Worm (Caenorhabditis elegans): Measurements from ENCODE around the gene T28A11.19.

T28A11.19 gene

DNA sequence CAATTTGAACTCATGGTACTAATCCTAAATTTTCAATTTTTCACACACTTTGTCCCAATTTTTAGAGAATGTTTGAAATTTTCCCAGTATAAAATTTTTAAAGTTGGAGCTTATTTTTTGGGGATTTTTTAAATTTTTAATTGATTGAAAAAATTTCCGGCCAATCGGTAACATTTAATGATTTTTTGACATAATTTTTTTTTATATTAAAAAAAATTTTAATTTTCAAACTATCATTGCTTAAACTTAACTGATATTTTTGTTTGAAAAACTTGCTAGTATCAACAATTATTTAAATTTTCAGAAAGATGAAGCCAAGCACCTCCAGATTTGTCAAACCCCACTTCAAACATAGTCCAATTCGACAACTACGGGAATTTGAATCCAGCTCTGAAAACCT lies 12.0 kb downstream of the T28A11.19 start, which contains the start of gene T28A11.22:
TSS of gene T28A11.22 (plus strand) at position 301 of the 400 bp plus-strand sequence.
- TF ChIP-seq tbx-2 (tag; optimal IDR thresholded peaks at IDR 0.05) (no peak), ets-5 (GFP tag; IDR thresholded peaks at IDR 0.05) (no peak), lin-15B (tag; optimal IDR thresholded peaks at IDR 0.05) (no peak), Y116A8C.19 (tag; optimal IDR thresholded peaks at IDR 0.05; ENCODE audit: borderline replicate concordance) (no peak), hpl-2 (GFP tag; optimal IDR thresholded peaks at IDR 0.05) (no peak)

DNA sequence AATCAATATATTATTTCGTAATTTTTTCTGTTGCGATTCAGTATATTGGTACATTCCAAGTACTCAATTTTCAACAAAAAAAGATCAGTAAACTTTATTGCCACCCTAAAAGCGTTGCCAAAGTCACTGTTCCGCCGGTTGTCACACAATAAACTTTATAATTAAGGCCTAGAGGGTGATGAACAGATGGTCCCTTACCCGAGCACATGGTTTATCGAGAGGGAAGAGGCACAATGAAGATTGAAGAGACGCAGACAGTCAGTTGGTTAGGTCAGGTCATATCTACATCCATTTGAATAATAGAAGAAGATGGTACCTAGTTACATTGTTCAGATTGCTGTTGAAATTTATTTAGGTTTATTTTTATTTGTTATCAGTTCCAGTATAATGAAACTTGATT lies 12.5 kb downstream of the T28A11.19 start:
- no peak for TF ChIP-seq Y116A8C.19 (tag; optimal IDR thresholded peaks at IDR 0.05; ENCODE audit: borderline replicate concordance)
- TF ChIP-seq tbx-2 (tag; optimal IDR thresholded peaks at IDR 0.05) = no peak
- TF ChIP-seq ztf-11 (tag; optimal IDR thresholded peaks at IDR 0.05) = no peak
- no peak for TF ChIP-seq nhr-90 (tag; optimal IDR thresholded peaks at IDR 0.05; ENCODE audit: poor library complexity)
- TF ChIP-seq fos-1 (tag; optimal IDR thresholded peaks at IDR 0.05) = no peak
- no peak for TF ChIP-seq lsy-2 (tag; optimal IDR thresholded peaks at IDR 0.05)
- TF ChIP-seq zip-4 (GFP tag; optimal IDR thresholded peaks at IDR 0.05) = no peak
- TF ChIP-seq lin-14 (GFP tag; optimal IDR thresholded peaks at IDR 0.05) = no peak
- no peak for TF ChIP-seq egl-27 (tag; optimal IDR thresholded peaks at IDR 0.05)
- no peak for TF ChIP-seq aly-2 (tag; optimal IDR thresholded peaks at IDR 0.05)
- no peak for TF ChIP-seq pag-3 (tag; optimal IDR thresholded peaks at IDR 0.05; ENCODE audit: borderline replicate concordance, insufficient read depth)
- no peak for TF ChIP-seq fkh-8 (tag; optimal IDR thresholded peaks at IDR 0.05)

DNA sequence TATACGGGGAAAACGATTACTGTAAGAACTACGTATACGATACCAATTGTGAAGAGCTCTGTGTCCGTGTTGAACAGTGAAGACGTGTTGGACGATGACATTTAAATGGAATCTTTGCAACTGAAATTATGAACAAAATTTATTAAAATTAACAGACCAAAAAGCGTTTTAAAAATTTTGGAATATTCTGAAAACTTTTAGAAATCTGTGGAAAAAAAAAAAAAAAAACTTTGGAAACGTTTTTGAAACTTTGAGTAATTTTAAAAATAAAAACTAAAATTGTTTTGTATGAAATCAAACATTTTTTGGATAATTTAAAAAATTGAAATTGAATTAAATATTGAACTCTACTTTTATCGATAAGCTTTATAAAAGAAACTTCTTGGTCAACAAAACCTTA lies 13.3 kb downstream of the T28A11.19 start, which contains the start of gene srt-63:
TSS of gene srt-63 (minus strand) at position 101 of the 400 bp plus-strand sequence.
- no peak for TF ChIP-seq nhr-28 (tag; optimal IDR thresholded peaks at IDR 0.05)
- no peak for TF ChIP-seq pag-3 (tag; optimal IDR thresholded peaks at IDR 0.05; ENCODE audit: borderline replicate concordance, insufficient read depth)
- TF ChIP-seq lir-3 (tag; optimal IDR thresholded peaks at IDR 0.05; ENCODE audit: poor library complexity) = no peak
- no peak for TF ChIP-seq nhr-90 (tag; optimal IDR thresholded peaks at IDR 0.05; ENCODE audit: poor library complexity)
- no peak for TF ChIP-seq hlh-17 (GFP tag; optimal IDR thresholded peaks at IDR 0.05; ENCODE audit: borderline replicate concordance)
- TF ChIP-seq mdl-1 (tag; optimal IDR thresholded peaks at IDR 0.05) = no peak
- TF ChIP-seq pax-3 (tag; optimal IDR thresholded peaks at IDR 0.05) = no peak
- TF ChIP-seq elt-3 (tag; optimal IDR thresholded peaks at IDR 0.05) = no peak
- no peak for TF ChIP-seq fkh-8 (tag; optimal IDR thresholded peaks at IDR 0.05)
- TF ChIP-seq nhr-11 (tag; optimal IDR thresholded peaks at IDR 0.05) = no peak
- TF ChIP-seq aly-2 (tag; optimal IDR thresholded peaks at IDR 0.05) = no peak
- TF ChIP-seq swsn-7 (tag; optimal IDR thresholded peaks at IDR 0.05) = no peak
- TF ChIP-seq nhr-77 (tag; optimal IDR thresholded peaks at IDR 0.05) = no peak
- no peak for TF ChIP-seq irx-1 (tag; optimal IDR thresholded peaks at IDR 0.05)
- no peak for TF ChIP-seq ama-1 (optimal IDR thresholded peaks at IDR 0.05)
- TF ChIP-seq ceh-82 (tag; optimal IDR thresholded peaks at IDR 0.05) = no peak
- no peak for TF ChIP-seq lin-13 (GFP tag; optimal IDR thresholded peaks at IDR 0.05)
- TF ChIP-seq Y116A8C.19 (tag; optimal IDR thresholded peaks at IDR 0.05; ENCODE audit: borderline replicate concordance) = no peak
- TF ChIP-seq vab-15 (tag; optimal IDR thresholded peaks at IDR 0.05) = no peak
- no peak for TF ChIP-seq ztf-4 (tag; optimal IDR thresholded peaks at IDR 0.05)

DNA sequence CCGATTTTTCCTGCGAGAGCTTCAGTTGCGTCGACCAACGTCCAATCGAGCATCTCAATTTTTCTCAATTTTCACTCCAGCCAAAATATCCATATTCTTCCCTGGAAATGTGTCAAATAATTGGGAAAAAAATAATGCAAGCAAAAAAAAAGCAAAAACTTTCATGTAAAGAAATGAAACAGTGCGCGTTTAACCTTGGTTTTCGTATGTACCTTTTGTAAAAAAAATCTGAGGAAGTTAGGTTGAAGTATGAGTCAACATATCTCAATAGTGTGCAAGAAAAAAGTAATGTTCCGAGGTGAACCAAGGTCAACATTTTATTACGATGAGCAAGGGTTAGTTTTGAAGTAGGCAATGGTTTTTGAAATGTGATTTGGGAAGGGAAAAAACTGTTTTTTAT lies 19.2 kb downstream of the T28A11.19 start, which contains the start of gene T28A11.13:
TSS of gene T28A11.13 (minus strand) at position 101 of the 400 bp plus-strand sequence.
- TF ChIP-seq elt-3 (tag; optimal IDR thresholded peaks at IDR 0.05) (no peak), unc-62 (GFP tag; optimal IDR thresholded peaks at IDR 0.05) (no peak), fkh-4 (tag; optimal IDR thresholded peaks at IDR 0.05; ENCODE audit: borderline replicate concordance) (no peak), nhr-19 (GFP tag; conservative IDR thresholded peaks at IDR 0.05) (no peak), sptf-1 (tag; optimal IDR thresholded peaks at IDR 0.05) (no peak), tlp-1 (tag; optimal IDR thresholded peaks at IDR 0.05) (no peak), C04F5.9 (tag; optimal IDR thresholded peaks at IDR 0.05) (no peak), ets-5 (GFP tag; IDR thresholded peaks at IDR 0.05) (no peak), Y116A8C.19 (tag; optimal IDR thresholded peaks at IDR 0.05; ENCODE audit: borderline replicate concordance) (no peak), lir-3 (tag; optimal IDR thresholded peaks at IDR 0.05; ENCODE audit: poor library complexity) (no peak), pax-3 (tag; optimal IDR thresholded peaks at IDR 0.05) (no peak), unc-86 (tag; optimal IDR thresholded peaks at IDR 0.05) (no peak), sup-37 (GFP tag; optimal IDR thresholded peaks at IDR 0.05) (no peak), hlh-4 (tag; optimal IDR thresholded peaks at IDR 0.05) (no peak), nhr-11 (tag; optimal IDR thresholded peaks at IDR 0.05) (no peak), fkh-10 (GFP tag; optimal IDR thresholded peaks at IDR 0.05) (no peak), ztf-4 (tag; optimal IDR thresholded peaks at IDR 0.05) (no peak), mep-1 (tag; optimal IDR thresholded peaks at IDR 0.05) (no peak), unc-130 (tag; optimal IDR thresholded peaks at IDR 0.05) (no peak)
